Worm (Caenorhabditis elegans) whole organism, young adult: ENCODE results near the gene ZC190.2.

ENCODE experiments used
- F22D6.2 ChIP-seq: sonication (generic microtip); optimal IDR thresholded peaks from 2 replicates; lab custom pipeline; 2016; ENCODE audit warnings: mild to moderate bottlenecking, missing genetic modification characterization, missing compliant biosample characterization
- F23B12.7 ChIP-seq: sonication (generic microtip); optimal IDR thresholded peaks from 2 replicates; lab custom pipeline; 2017; ENCODE audit warnings: missing genetic modification characterization, mild to moderate bottlenecking, missing compliant biosample characterization, antibody characterized with exemption, moderate library complexity; ENCODE audit not compliant: insufficient read depth
- F39B2.1 ChIP-seq: fragments of 200-800 bp; sonication (Bioruptor generic); IDR thresholded peaks from 2 replicates; pipeline ENCODE4 v1.3.6; 2022; ENCODE audit warnings: missing genetic modification reagents, missing genetic modification characterization, missing compliant biosample characterization
- F52B5.7 ChIP-seq: sonication (generic microtip); optimal IDR thresholded peaks from 2 replicates; lab custom pipeline; 2016; ENCODE audit warnings: mild to moderate bottlenecking, missing genetic modification characterization, missing compliant biosample characterization
- F57C9.4 ChIP-seq: sonication (generic microtip); optimal IDR thresholded peaks from 2 replicates; lab custom pipeline; 2017; ENCODE audit warnings: mild to moderate bottlenecking, missing genetic modification characterization, missing compliant biosample characterization
- K12H6.12 ChIP-seq: fragments of 200-800 bp; sonication (Bioruptor generic); optimal IDR thresholded peaks from 2 replicates; lab custom pipeline; 2018; ENCODE audit warnings: mild to moderate bottlenecking, missing genetic modification characterization, missing compliant biosample characterization
- Y67H2A.10 ChIP-seq: fragments of 200-800 bp; sonication (Bioruptor generic); conservative IDR thresholded peaks from 2 replicates; pipeline ENCODE4 v1.3.6; 2022; ENCODE audit warnings: missing genetic modification reagents, missing genetic modification characterization, missing compliant biosample characterization
- ZK185.1 ChIP-seq: sonication (generic microtip); optimal IDR thresholded peaks from 2 replicates; lab custom pipeline; 2016; ENCODE audit warnings: mild to moderate bottlenecking, missing genetic modification characterization, missing compliant biosample characterization; ENCODE audit not compliant: poor library complexity, severe bottlenecking
- ccch-3 ChIP-seq: fragments of 200-800 bp; sonication (Bioruptor generic); optimal IDR thresholded peaks from 2 replicates; lab custom pipeline; 2018; ENCODE audit warnings: mild to moderate bottlenecking, missing genetic modification characterization, missing compliant biosample characterization
- cebp-1 ChIP-seq, 2 experiments: fragments of 200-800 bp in 1 of 2; sonication (Bioruptor generic) in 1 of 2; sonication (generic microtip) in 1 of 2; IDR thresholded peaks in 1 of 2; optimal IDR thresholded peaks in 1 of 2; 2 replicates each; pipeline versions ENCODE4 v1.3.6 to Lab custom; 2017 to 2022; ENCODE audit warnings: missing compliant biosample characterization in 2 of 2, missing genetic modification characterization in 2 of 2, mild to moderate bottlenecking in 1 of 2, missing genetic modification reagents in 1 of 2, moderate library complexity in 1 of 2
- ceh-79 ChIP-seq: sonication (generic microtip); optimal IDR thresholded peaks from 2 replicates; lab custom pipeline; 2017; ENCODE audit warnings: mild to moderate bottlenecking, missing genetic modification characterization, missing compliant biosample characterization
- die-1 ChIP-seq: sonication (generic microtip); optimal IDR thresholded peaks from 2 replicates; lab custom pipeline; 2016; ENCODE audit warnings: missing genotype, mild to moderate bottlenecking, missing genetic modification characterization, missing compliant biosample characterization
- efl-1 ChIP-seq: fragments of 150-350 bp; optimal IDR thresholded peaks from 2 replicates; lab custom pipeline; 2014; ENCODE audit warnings: missing biosample characterization, missing genetic modification reagents, missing genetic modification characterization
- let-607 ChIP-seq, 2 experiments: fragments of 200-800 bp in 1 of 2; sonication (Bioruptor generic) in 1 of 2; sonication (generic microtip) in 1 of 2; optimal IDR thresholded peaks; 2 replicates each; lab custom pipeline; 2016 to 2018; ENCODE audit warnings: mild to moderate bottlenecking in 2 of 2, missing compliant biosample characterization in 2 of 2, missing genetic modification characterization in 2 of 2, moderate library complexity in 2 of 2, missing genotype in 1 of 2
- lin-26 ChIP-seq: fragments of 200-800 bp; sonication (Bioruptor generic); IDR thresholded peaks from 2 replicates; pipeline ENCODE4 v1.3.6; 2022; ENCODE audit warnings: missing genetic modification reagents, missing genetic modification characterization, missing compliant biosample characterization
- lsl-1 ChIP-seq: fragments of 200-800 bp; sonication (Bioruptor generic); optimal IDR thresholded peaks from 2 replicates; lab custom pipeline; 2018; ENCODE audit warnings: mild to moderate bottlenecking, missing genetic modification characterization, moderate library complexity, missing compliant biosample characterization
- nhr-120 ChIP-seq: fragments of 200-800 bp; sonication (Bioruptor generic); IDR thresholded peaks from 2 replicates; pipeline ENCODE4 v1.3.6; 2022; ENCODE audit warnings: missing genetic modification characterization, missing compliant biosample characterization
- nhr-179 ChIP-seq: sonication (generic microtip); optimal IDR thresholded peaks from 2 replicates; lab custom pipeline; 2016; ENCODE audit warnings: mild to moderate bottlenecking, missing genetic modification characterization, missing compliant biosample characterization
- nhr-80 ChIP-seq: sonication (generic microtip); optimal IDR thresholded peaks from 2 replicates; lab custom pipeline; 2016; ENCODE audit warnings: missing genetic modification characterization, missing compliant biosample characterization
- pbrm-1 ChIP-seq: fragments of 200-800 bp; sonication (Bioruptor generic); IDR thresholded peaks from 2 replicates; pipeline ENCODE4 v1.3.6; 2022; ENCODE audit warnings: missing genetic modification reagents, missing genetic modification characterization, missing compliant biosample characterization
- somi-1 ChIP-seq: fragments of 200-800 bp; sonication (Bioruptor generic); optimal IDR thresholded peaks from 2 replicates; lab custom pipeline; 2018; ENCODE audit warnings: mild to moderate bottlenecking, missing genetic modification characterization, missing compliant biosample characterization
- unc-62 ChIP-seq: fragments of 150-350 bp; optimal IDR thresholded peaks from 2 replicates; lab custom pipeline; 2014; ENCODE audit warnings: missing biosample characterization, missing genetic modification reagents, missing genetic modification characterization
- zfh-2 ChIP-seq: fragments of 200-800 bp; sonication (Bioruptor generic); conservative IDR thresholded peaks from 2 replicates; pipeline ENCODE4 v1.3.6; 2022; ENCODE audit warnings: missing genetic modification reagents, missing genetic modification characterization, missing compliant biosample characterization
- ztf-18 ChIP-seq: sonication (generic microtip); optimal IDR thresholded peaks from 2 replicates; lab custom pipeline; 2016; ENCODE audit warnings: missing genotype, mild to moderate bottlenecking, missing genetic modification characterization, missing compliant biosample characterization
- ztf-22 ChIP-seq: fragments of 200-800 bp; sonication (Bioruptor generic); optimal IDR thresholded peaks from 2 replicates; lab custom pipeline; 2018; ENCODE audit warnings: mild to moderate bottlenecking, missing genetic modification characterization, moderate library complexity, missing compliant biosample characterization
- ztf-26 ChIP-seq: sonication (generic microtip); optimal IDR thresholded peaks from 2 replicates; lab custom pipeline; 2017; ENCODE audit warnings: missing genetic modification characterization, missing compliant biosample characterization

ZC190.2 gene

ce11 chrV:8653080-8653821 lies 27.9 kb upstream of the ZC190.2 start:
- TF ChIP-seq ceh-79 (tag; lab: Kevin White, UChicago): no peak
- TF ChIP-seq F39B2.1 (GFP tag; lab: Robert Waterston, UW): no peak
- no peak for TF ChIP-seq F52B5.7 (tag; lab: Kevin White, UChicago)
- TF ChIP-seq ztf-22 (GFP tag; lab: Kevin White, UChicago): no peak
- no peak for TF ChIP-seq F57C9.4 (tag; lab: Kevin White, UChicago)
- no peak for TF ChIP-seq ZK185.1 (tag; lab: Kevin White, UChicago)
- peak; percentile 1 for TF ChIP-seq ztf-26
- TF ChIP-seq Y67H2A.10 (GFP tag; lab: Robert Waterston, UW): no peak
- no peak for TF ChIP-seq K12H6.12 (tag; lab: Kevin White, UChicago)
- TF ChIP-seq pbrm-1 (GFP tag; lab: Robert Waterston, UW): no peak
- no peak for TF ChIP-seq F23B12.7 (tag; lab: Kevin White, UChicago)
- TF ChIP-seq nhr-80 (tag; lab: Kevin White, UChicago): peak; percentile 42

ce11 chrV:8654460-8655419 lies 26.4 kb upstream of the ZC190.2 start:
- TF ChIP-seq nhr-179 (tag; lab: Kevin White, UChicago): no peak
- no peak for TF ChIP-seq K12H6.12 (tag; lab: Kevin White, UChicago)
- TF ChIP-seq pbrm-1 (GFP tag; lab: Robert Waterston, UW): no peak
- TF ChIP-seq nhr-80 (tag; lab: Kevin White, UChicago): peak; percentile 68
- TF ChIP-seq ccch-3: no peak
- TF ChIP-seq unc-62 (GFP tag; lab: Kevin White, UChicago): peak; percentile 61
- TF ChIP-seq ztf-18 (tag; lab: Kevin White, UChicago): no peak
- TF ChIP-seq cebp-1 (GFP tag; IDR thresholded peaks at IDR 0.05; lab: Robert Waterston, UW): no peak
- peak; percentile 32 for TF ChIP-seq cebp-1 (tag; optimal IDR thresholded peaks at IDR 0.05; lab: Kevin White, UChicago)

ce11 chrV:8657911-8658310 lies 23.2 kb upstream of the ZC190.2 start:
- peak; percentile 69; the same call in 1 of the 2 replicates for TF ChIP-seq cebp-1 (GFP tag; IDR thresholded peaks at IDR 0.05; lab: Robert Waterston, UW)
- TF ChIP-seq cebp-1 (tag; optimal IDR thresholded peaks at IDR 0.05; lab: Kevin White, UChicago): peak; percentile 75
- no peak for TF ChIP-seq nhr-80 (tag; lab: Kevin White, UChicago)
- TF ChIP-seq, all 124 proteins: peak for 1

ce11 chrV:8658577-8659362 lies 22.4 kb upstream of the ZC190.2 start:
- TF ChIP-seq F22D6.2 (tag; lab: Kevin White, UChicago): no peak
- TF ChIP-seq efl-1 (GFP tag; lab: Kevin White, UChicago): no peak
- peak in 1 of 2 experiments; percentile 38 for TF ChIP-seq let-607 (tag; optimal IDR thresholded peaks at IDR 0.05; lab: Kevin White, UChicago)
- TF ChIP-seq nhr-80 (tag; lab: Kevin White, UChicago): peak; percentile 20
- peak; percentile 39 for TF ChIP-seq somi-1 (GFP tag; lab: Kevin White, UChicago)
- TF ChIP-seq lin-26 (GFP tag; lab: Robert Waterston, UW): no peak
- no peak for TF ChIP-seq cebp-1 (GFP tag; IDR thresholded peaks at IDR 0.05; lab: Robert Waterston, UW)
- peak; percentile 10 for TF ChIP-seq cebp-1 (tag; optimal IDR thresholded peaks at IDR 0.05; lab: Kevin White, UChicago)
- no peak for TF ChIP-seq lsl-1 (GFP tag; lab: Kevin White, UChicago)

ce11 chrV:8660475-8660874 lies 20.7 kb upstream of the ZC190.2 start:
- TF ChIP-seq zfh-2 (GFP tag; lab: Robert Waterston, UW) (peak; percentile 56), nhr-120 (GFP tag; lab: Robert Waterston, UW) (no peak), die-1 (no peak)
